Worm (Caenorhabditis elegans) whole organism, late embryonic: ENCODE results near the gene clec-186.
A peak's percentile ranks its signal among the peaks of the same experiment; 100 is the strongest.

Experiments
- C08G9.2 ChIP-seq: sonication (generic microtip); optimal IDR thresholded peaks from 2 replicates; lab custom pipeline; 2016; ENCODE audit warnings: mild to moderate bottlenecking, missing genetic modification characterization, moderate library complexity, missing compliant biosample characterization
- F13H6.1 ChIP-seq: sonication (generic microtip); optimal IDR thresholded peaks from 2 replicates; lab custom pipeline; 2016; ENCODE audit warnings: missing genetic modification characterization, missing compliant biosample characterization
- K09A11.1 ChIP-seq: sonication (generic microtip); optimal IDR thresholded peaks from 2 replicates; lab custom pipeline; 2017; ENCODE audit warnings: antibody characterized with exemption, mild to moderate bottlenecking, missing genetic modification characterization, missing compliant biosample characterization; ENCODE audit not compliant: insufficient read depth
- ama-1 ChIP-seq: fragments of 150-350 bp; optimal IDR thresholded peaks from 2 replicates; lab custom pipeline; 2014
- ceh-18 ChIP-seq: sonication (generic microtip); optimal IDR thresholded peaks from 2 replicates; lab custom pipeline; 2016; ENCODE audit warnings: missing genetic modification characterization, missing compliant biosample characterization
- ceh-22 ChIP-seq: sonication (generic microtip); optimal IDR thresholded peaks from 2 replicates; lab custom pipeline; 2017; ENCODE audit warnings: missing biosample characterization, missing genetic modification characterization
- ceh-30 ChIP-seq: fragments of 150-350 bp; optimal IDR thresholded peaks from 2 replicates; lab custom pipeline; 2014; ENCODE audit warnings: missing biosample characterization, missing genetic modification characterization
- dve-1 ChIP-seq: sonication (generic microtip); optimal IDR thresholded peaks from 2 replicates; lab custom pipeline; 2017; ENCODE audit warnings: antibody characterized with exemption, mild to moderate bottlenecking, missing genetic modification characterization, missing compliant biosample characterization
- elt-2 ChIP-seq: sonication (generic microtip); optimal IDR thresholded peaks from 2 replicates; lab custom pipeline; 2016; ENCODE audit warnings: missing genetic modification reagents, missing genetic modification characterization, missing compliant biosample characterization
- eyg-1 ChIP-seq: sonication (generic microtip); optimal IDR thresholded peaks from 2 replicates; lab custom pipeline; 2016; ENCODE audit warnings: missing genotype, missing genetic modification characterization, missing compliant biosample characterization
- fax-1 ChIP-seq: sonication (generic microtip); optimal IDR thresholded peaks from 2 replicates; lab custom pipeline; 2016; ENCODE audit warnings: missing genotype, missing genetic modification characterization, missing compliant biosample characterization
- fkh-10 ChIP-seq: fragments of 150-350 bp; optimal IDR thresholded peaks from 2 replicates; lab custom pipeline; 2014; ENCODE audit warnings: missing biosample characterization, missing genetic modification reagents, missing genetic modification characterization
- fkh-6 ChIP-seq: sonication (generic microtip); optimal IDR thresholded peaks from 2 replicates; lab custom pipeline; 2016; ENCODE audit warnings: missing genetic modification characterization, missing compliant biosample characterization
- gmeb-2 ChIP-seq: sonication (generic microtip); optimal IDR thresholded peaks from 2 replicates; lab custom pipeline; 2016; ENCODE audit warnings: missing genetic modification characterization, inconsistent platforms, missing compliant biosample characterization
- hlh-15 ChIP-seq: sonication (generic microtip); optimal IDR thresholded peaks from 2 replicates; lab custom pipeline; 2016; ENCODE audit warnings: missing genetic modification characterization, missing compliant biosample characterization
- madf-2 ChIP-seq: sonication (generic microtip); optimal IDR thresholded peaks from 2 replicates; lab custom pipeline; 2017; ENCODE audit warnings: missing genetic modification characterization, missing compliant biosample characterization
- mec-3 ChIP-seq: sonication (generic microtip); optimal IDR thresholded peaks from 2 replicates; lab custom pipeline; 2016; ENCODE audit warnings: borderline replicate concordance, missing genetic modification characterization, missing compliant biosample characterization
- nfya-1 ChIP-seq: sonication (generic microtip); optimal IDR thresholded peaks from 2 replicates; lab custom pipeline; 2017; ENCODE audit warnings: missing genetic modification characterization, mild to moderate bottlenecking, missing compliant biosample characterization, antibody characterized with exemption, moderate library complexity
- nhr-11 ChIP-seq: fragments of 150-350 bp; optimal IDR thresholded peaks from 2 replicates; lab custom pipeline; 2014; ENCODE audit warnings: missing biosample characterization, missing genetic modification characterization
- pag-3 ChIP-seq: sonication (generic microtip); optimal IDR thresholded peaks from 2 replicates; lab custom pipeline; 2016; ENCODE audit warnings: missing compliant biosample characterization, missing genetic modification characterization, borderline replicate concordance
- pat-9 ChIP-seq: fragments of 200-800 bp; sonication (Bioruptor generic); optimal IDR thresholded peaks from 2 replicates; lab custom pipeline; 2018; ENCODE audit warnings: mild to moderate bottlenecking, missing genetic modification characterization, moderate library complexity, missing compliant biosample characterization
- pax-1 ChIP-seq: fragments of 150-350 bp; optimal IDR thresholded peaks from 2 replicates; lab custom pipeline; 2014; ENCODE audit warnings: missing biosample characterization, missing genetic modification characterization
- pqm-1 ChIP-seq: sonication (generic microtip); optimal IDR thresholded peaks from 2 replicates; lab custom pipeline; 2016; ENCODE audit warnings: missing genetic modification characterization, missing compliant biosample characterization
- pros-1 ChIP-seq: fragments of 150-350 bp; optimal IDR thresholded peaks from 2 replicates; lab custom pipeline; 2014; ENCODE audit warnings: missing biosample characterization, missing genetic modification reagents, missing genetic modification characterization
- ref-2 ChIP-seq: sonication (generic microtip); optimal IDR thresholded peaks from 2 replicates; lab custom pipeline; 2016; ENCODE audit warnings: missing genetic modification characterization, missing compliant biosample characterization
- sox-2 ChIP-seq: fragments of 200-800 bp; sonication (Bioruptor generic); IDR thresholded peaks from 2 replicates; pipeline ENCODE4 v1.3.6; 2022; ENCODE audit warnings: missing genetic modification reagents, missing genetic modification characterization, missing compliant biosample characterization
- syd-9 ChIP-seq: sonication (generic microtip); optimal IDR thresholded peaks from 2 replicates; lab custom pipeline; 2016; ENCODE audit warnings: mild to moderate bottlenecking, missing genetic modification characterization, moderate library complexity, missing compliant biosample characterization
- tbx-2 ChIP-seq: sonication (generic microtip); optimal IDR thresholded peaks from 2 replicates; lab custom pipeline; 2016; ENCODE audit warnings: missing genetic modification characterization, missing compliant biosample characterization
- unc-42 ChIP-seq: sonication (generic microtip); optimal IDR thresholded peaks from 2 replicates; lab custom pipeline; 2016; ENCODE audit warnings: missing genotype, missing genetic modification characterization, missing compliant biosample characterization
- unc-86 ChIP-seq: sonication (generic microtip); optimal IDR thresholded peaks from 2 replicates; lab custom pipeline; 2016; ENCODE audit warnings: missing genetic modification characterization, missing compliant biosample characterization
- ztf-16 ChIP-seq: sonication (generic microtip); optimal IDR thresholded peaks from 2 replicates; lab custom pipeline; 2017; ENCODE audit warnings: missing genetic modification characterization, missing compliant biosample characterization

clec-186 gene

DNA sequence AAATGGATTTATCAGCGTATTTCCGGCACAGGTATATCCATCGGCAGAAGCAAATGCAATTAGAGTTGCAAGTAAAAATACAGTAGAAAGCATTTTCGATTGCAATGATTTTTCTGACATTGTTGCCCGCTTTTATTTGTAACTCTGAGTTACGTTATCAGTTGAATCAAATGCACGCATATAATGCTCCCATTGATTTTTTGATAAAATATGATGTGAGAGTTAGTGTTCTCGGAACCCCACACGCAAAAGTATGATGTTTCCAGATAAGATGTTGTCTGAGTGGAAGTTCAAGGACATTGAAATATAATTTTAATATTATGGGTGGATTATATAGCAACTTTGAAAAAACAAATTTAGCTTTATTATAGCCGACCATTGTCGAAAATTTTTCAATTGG is 46.1 kb downstream of the clec-186 start, which contains the start of gene K08D8.5:
Gene K08D8.5 (minus strand): TSS at position 140 of the 400 bp plus-strand sequence.
- TF ChIP-seq ama-1 (lab: Kevin White, UChicago) (no peak), elt-2 (tag; lab: Kevin White, UChicago) (peak; percentile 39), tbx-2 (tag; lab: Kevin White, UChicago) (no peak)

DNA sequence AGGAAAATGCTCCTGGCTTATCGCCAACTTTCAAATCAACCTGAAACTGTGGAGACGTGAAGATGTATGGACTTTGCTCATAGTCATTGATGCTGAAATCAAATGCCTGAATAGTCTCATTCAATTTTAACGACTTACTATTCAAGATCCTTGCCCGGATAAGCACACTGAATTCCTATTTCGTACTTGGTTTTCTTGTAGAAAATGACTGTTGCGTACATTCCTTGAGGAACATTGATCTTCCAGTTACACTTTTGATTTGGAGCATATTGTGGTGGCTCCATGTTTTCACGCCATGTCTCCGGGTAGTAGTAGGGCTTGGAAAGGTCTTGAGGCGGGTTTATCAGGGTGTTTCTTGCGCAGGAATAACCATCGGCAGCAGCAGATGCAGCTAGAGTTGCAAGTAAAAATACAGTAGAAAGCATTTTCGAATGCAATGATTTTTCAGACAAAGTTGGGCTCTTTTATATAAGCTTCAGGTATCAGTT is 48.7 kb downstream of the clec-186 start, which contains the start of gene irg-6:
Gene irg-6 (minus strand): TSS at position 438 of the 488 bp plus-strand sequence.
- TF ChIP-seq ref-2 (tag; lab: Kevin White, UChicago) = no peak
- TF ChIP-seq nfya-1 (tag; lab: Kevin White, UChicago) = no peak

DNA sequence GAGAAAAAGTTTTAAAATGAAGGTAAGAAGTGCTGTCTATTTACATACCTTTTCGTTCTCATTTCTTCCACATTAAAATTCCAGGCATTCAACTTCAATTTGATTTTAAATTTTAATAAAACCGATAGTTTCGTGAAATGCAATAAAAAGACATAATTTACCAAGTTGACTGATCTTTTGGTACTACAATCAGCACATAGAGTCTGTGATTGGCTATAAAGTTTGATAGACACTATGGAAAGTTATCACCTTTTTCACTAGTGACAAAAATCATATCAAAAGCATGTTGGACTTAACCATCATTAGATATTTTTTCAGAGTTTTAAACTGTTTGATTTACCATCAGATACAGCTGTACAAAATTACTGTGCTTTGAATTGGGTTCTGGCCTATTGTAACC is 49.6 kb downstream of the clec-186 start, which contains the start of gene srz-15:
Gene srz-15 (plus strand): TSS at position 301 of the 400 bp plus-strand sequence.
- TF ChIP-seq K09A11.1 (tag; lab: Kevin White, UChicago) (no peak), syd-9 (no peak), ceh-22 (tag; lab: Kevin White, UChicago) (no peak), dve-1 (tag; lab: Kevin White, UChicago) (no peak), fax-1 (tag; lab: Kevin White, UChicago) (no peak), madf-2 (tag; lab: Kevin White, UChicago) (no peak), ceh-18 (tag; lab: Kevin White, UChicago) (no peak), C08G9.2 (no peak), sox-2 (no peak), pat-9 (tag; lab: Kevin White, UChicago) (no peak), nhr-11 (tag; lab: Kevin White, UChicago) (no peak), unc-86 (no peak), eyg-1 (tag; lab: Kevin White, UChicago) (no peak), pax-1 (tag; lab: Kevin White, UChicago) (no peak)

DNA sequence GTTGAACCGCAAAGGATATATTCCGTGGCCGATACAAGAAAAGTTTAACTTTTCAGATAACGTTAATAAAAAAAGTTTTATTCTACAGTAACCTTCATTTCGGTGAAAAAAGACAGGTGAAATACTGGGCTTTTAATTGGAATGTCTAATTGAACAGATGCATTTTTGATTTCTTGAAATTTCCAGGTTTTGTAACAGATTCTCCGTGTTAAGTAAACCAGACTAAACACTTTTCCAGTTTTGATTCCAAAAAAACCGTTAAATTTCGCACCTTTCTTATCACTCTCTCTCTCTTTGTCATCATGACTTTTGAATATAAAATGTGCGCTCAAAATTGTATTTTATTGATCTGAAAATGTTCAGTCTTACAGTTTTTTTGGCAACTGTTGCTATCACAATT is 52.3 kb downstream of the clec-186 start, which contains the start of gene C32H11.3:
Gene C32H11.3 (plus strand): TSS at position 301 of the 400 bp plus-strand sequence.
- no peak for TF ChIP-seq gmeb-2 (tag; lab: Kevin White, UChicago)
- TF ChIP-seq pat-9 (tag; lab: Kevin White, UChicago) = no peak
- no peak for TF ChIP-seq tbx-2 (tag; lab: Kevin White, UChicago)
- TF ChIP-seq dve-1 (tag; lab: Kevin White, UChicago) = no peak
- no peak for TF ChIP-seq mec-3 (tag; lab: Kevin White, UChicago)
- no peak for TF ChIP-seq unc-42
- no peak for TF ChIP-seq ztf-16 (tag; lab: Kevin White, UChicago)
- no peak for TF ChIP-seq pqm-1 (tag; lab: Kevin White, UChicago)
- TF ChIP-seq pros-1 = no peak
- no peak for TF ChIP-seq fkh-6
- no peak for TF ChIP-seq F13H6.1
- no peak for TF ChIP-seq fkh-10
- no peak for TF ChIP-seq fax-1 (tag; lab: Kevin White, UChicago)
- TF ChIP-seq ceh-30 = no peak
- TF ChIP-seq eyg-1 (tag; lab: Kevin White, UChicago) = no peak
- TF ChIP-seq hlh-15 (tag; lab: Kevin White, UChicago) = no peak
- TF ChIP-seq pag-3 (tag; lab: Kevin White, UChicago) = no peak
